Worm (Caenorhabditis elegans): Measurements from ENCODE around the gene abu-9.

The abu-9 gene

DNA sequence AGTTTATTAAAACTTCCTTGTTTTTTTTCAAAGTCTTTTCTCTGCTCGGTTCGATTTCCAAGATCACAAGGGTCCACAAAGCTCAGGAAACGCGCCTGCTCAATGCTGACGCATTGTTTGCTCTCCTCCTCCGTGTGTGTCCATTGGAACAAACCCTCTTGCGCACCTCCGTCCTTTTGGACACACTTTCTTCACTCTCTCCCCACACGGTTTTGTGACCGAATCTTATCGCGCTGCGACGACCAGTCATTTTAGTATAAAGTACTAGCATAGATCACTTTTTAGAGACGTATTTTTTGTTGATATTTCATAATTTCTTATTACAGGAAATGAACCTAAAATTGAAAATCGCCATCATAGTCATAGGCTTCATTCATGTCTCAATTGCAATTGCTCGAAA is 46.3 kb downstream of the abu-9 start (continued):
- TF ChIP-seq unc-86 (tag; optimal IDR thresholded peaks at IDR 0.05) (peak; percentile 73), C34B4.2 (tag; optimal IDR thresholded peaks at IDR 0.05) (no peak), nhr-71 (tag; optimal IDR thresholded peaks at IDR 0.05) (peak; percentile 88), ceh-82 (tag; optimal IDR thresholded peaks at IDR 0.05) (peak; percentile 46 to 88 (median 62)), blmp-1 (tag; optimal IDR thresholded peaks at IDR 0.05) (peak; percentile 75), dsc-1 (tag; optimal IDR thresholded peaks at IDR 0.05) (peak; percentile 70), aha-1 (tag; optimal IDR thresholded peaks at IDR 0.05) (peak; percentile 30), efl-3 (GFP tag; optimal IDR thresholded peaks at IDR 0.05) (no peak), zip-4 (GFP tag; optimal IDR thresholded peaks at IDR 0.05) (peak; percentile 16), nhr-20 (tag; optimal IDR thresholded peaks at IDR 0.05) (peak; percentile 85), ces-1 (GFP tag; optimal IDR thresholded peaks at IDR 0.05) (no peak)

DNA sequence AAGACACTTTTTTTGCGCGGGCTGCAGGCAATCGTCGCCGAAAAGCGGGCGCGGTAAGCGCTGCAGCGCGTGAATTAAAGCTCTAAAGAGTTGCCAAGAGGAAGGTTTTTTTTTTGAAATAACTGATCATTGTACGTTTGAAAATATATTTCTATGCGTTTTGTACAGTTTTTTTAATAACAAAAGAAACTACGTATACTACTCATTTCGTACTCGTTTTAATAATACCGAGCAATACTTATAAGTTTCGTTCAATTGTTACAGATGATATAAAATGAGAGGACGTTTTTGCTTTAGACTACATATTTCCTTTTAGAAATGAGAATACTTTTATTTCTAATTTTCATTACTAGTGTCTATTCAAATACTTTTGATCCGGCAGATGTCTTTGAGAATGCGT is 50.0 kb downstream of the abu-9 start, which contains the start of gene nep-15:
Gene nep-15 (plus strand): TSS at position 301 of the 400 bp plus-strand sequence.
- no peak for TF ChIP-seq nhr-20 (tag; optimal IDR thresholded peaks at IDR 0.05)
